Fruit fly (Drosophila melanogaster): ENCODE measurements around the gene sina.
A peak's percentile ranks its signal among the peaks of the same experiment; 100 is the strongest.

The sina gene

DNA sequence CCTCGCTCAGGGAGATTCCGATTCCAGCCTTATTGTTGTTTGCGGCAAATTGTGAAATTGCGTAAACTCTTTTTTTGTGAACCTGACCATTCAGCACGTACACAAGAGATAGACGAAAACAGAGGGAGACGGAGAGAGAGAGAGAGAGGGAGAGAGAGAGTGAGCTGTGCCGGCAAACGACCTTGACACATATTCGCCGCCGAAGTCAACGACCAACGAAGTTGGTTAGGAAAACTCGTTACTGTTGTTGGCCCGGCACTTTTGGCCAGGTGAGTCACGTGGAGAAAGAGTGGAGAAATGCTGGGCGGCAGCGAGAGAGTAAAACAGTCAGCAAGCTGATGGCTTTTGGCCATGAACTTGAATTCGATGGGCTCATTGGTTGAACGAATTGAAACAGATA is 23.6 kb upstream of the sina start:
- TF ChIP-seq CG1832 (GFP tag; optimal IDR thresholded peaks at IDR 0.05) (peak; percentile 29), Hr78 (GFP tag; optimal IDR thresholded peaks at IDR 0.05) (peak in 1 of 2 experiments; percentile 11), Atf3 (GFP tag; optimal IDR thresholded peaks at IDR 0.05) (no peak), gsb-n (tag; optimal IDR thresholded peaks at IDR 0.05) (peak; percentile 18), CG12769 (tag; optimal IDR thresholded peaks at IDR 0.05) (peak; percentile 35), CG14014 (GFP tag; IDR thresholded peaks at IDR 0.05) (no peak), Trl (optimal IDR thresholded peaks at IDR 0.05) (peak; percentile 10 to 40), Trl (GFP tag; optimal IDR thresholded peaks at IDR 0.05) (no peak), ken (GFP tag; IDR thresholded peaks at IDR 0.05) (0 out of 3 replicates have a peak, but pooled peaks have one; percentile 15), sqz (GFP tag; optimal IDR thresholded peaks at IDR 0.05) (peak; percentile 18), Ets65A (GFP tag) (peak; percentile 87), vvl (GFP tag; IDR thresholded peaks at IDR 0.05) (0 out of 2 replicates have a peak, but pooled peaks have one; percentile 7), ftz-f1 (GFP tag; optimal IDR thresholded peaks at IDR 0.05) (peak; percentile 44), maf-S (GFP tag; optimal IDR thresholded peaks at IDR 0.05) (no peak), Vsx1 (GFP tag; optimal IDR thresholded peaks at IDR 0.05) (no peak), oc (tag; optimal IDR thresholded peaks at IDR 0.05) (peak; percentile 37), gsb (GFP tag; IDR thresholded peaks at IDR 0.05) (no peak), CG16779 (GFP tag; IDR thresholded peaks at IDR 0.05) (no peak), Blimp-1 (GFP tag; optimal IDR thresholded peaks at IDR 0.05) (peak; percentile 59)

DNA sequence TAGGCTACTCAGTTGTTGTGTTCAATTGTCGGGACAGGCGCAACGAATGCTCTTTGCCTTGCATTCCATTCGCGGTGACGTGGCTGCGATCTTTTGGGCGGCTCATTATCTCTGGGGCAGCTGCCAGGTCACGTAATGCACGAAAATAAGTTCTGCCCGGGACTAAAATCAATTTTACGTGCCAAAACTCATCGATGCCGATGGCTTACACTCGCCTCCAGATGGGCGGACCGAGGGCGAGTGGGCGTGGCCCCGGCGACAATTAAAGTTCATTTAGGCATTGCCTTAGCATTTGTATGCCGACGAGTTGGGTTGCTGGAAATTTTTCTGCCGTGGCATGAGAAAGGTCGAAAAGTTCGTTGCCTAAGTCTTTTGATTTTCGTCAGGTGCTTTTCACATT is 16.8 kb upstream of the sina start:
- TF ChIP-seq Eip74EF (GFP tag; optimal IDR thresholded peaks at IDR 0.05) (peak in 1 of 2 experiments; percentile 17), Hr78 (GFP tag; optimal IDR thresholded peaks at IDR 0.05) (peak in 1 of 2 experiments; percentile 62), CG31224 (GFP tag; IDR thresholded peaks at IDR 0.05) (no peak), CG14441 (GFP tag; IDR thresholded peaks at IDR 0.05) (no peak), esg (GFP tag; conservative IDR thresholded peaks at IDR 0.05) (no peak), CG13624 (GFP tag; optimal IDR thresholded peaks at IDR 0.05) (no peak), vvl (GFP tag; IDR thresholded peaks at IDR 0.05) (0 out of 2 replicates have a peak, but pooled peaks have one; percentile 54), dysf (GFP tag; IDR thresholded peaks at IDR 0.05) (0 out of 3 replicates have a peak, but pooled peaks have one; percentile 8), CG11560 (tag; IDR thresholded peaks at IDR 0.05) (0 out of 3 replicates have a peak, but pooled peaks have one; percentile 32), jing (GFP tag; optimal IDR thresholded peaks at IDR 0.05) (no peak), CG9797 (GFP tag; optimal IDR thresholded peaks at IDR 0.05) (no peak), kni (GFP tag; optimal IDR thresholded peaks at IDR 0.05) (peak; percentile 35), bsh (GFP tag; optimal IDR thresholded peaks at IDR 0.05) (no peak), tx (GFP tag; optimal IDR thresholded peaks at IDR 0.05) (no peak), en (GFP tag; optimal IDR thresholded peaks at IDR 0.05) (no peak)

DNA sequence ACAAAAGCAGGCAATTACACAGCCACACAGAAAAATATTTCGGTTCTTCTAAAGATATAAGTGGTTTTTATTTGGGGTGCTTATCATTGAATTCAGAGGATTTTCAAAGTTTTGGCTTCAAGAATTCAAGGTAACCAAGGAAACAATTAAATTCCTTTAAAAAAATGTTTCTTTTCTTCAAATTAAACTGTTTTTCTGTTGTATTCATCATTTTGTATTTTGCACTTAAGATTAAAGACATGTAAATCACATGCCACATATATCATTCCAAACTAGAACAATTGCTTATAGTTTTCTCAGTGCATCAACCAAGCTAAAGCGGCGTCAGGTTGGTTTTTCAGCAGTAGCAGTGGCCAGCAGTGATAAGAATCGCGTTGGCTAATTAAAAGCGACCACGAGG is 13.0 kb upstream of the sina start:
- TF ChIP-seq Fer2 (tag; optimal IDR thresholded peaks at IDR 0.05) (no peak), CG15514 (GFP tag; optimal IDR thresholded peaks at IDR 0.05) (peak; percentile 16), ind (GFP tag; optimal IDR thresholded peaks at IDR 0.05) (no peak), Fer1 (GFP tag; optimal IDR thresholded peaks at IDR 0.05) (peak; percentile 55), al (GFP tag; IDR thresholded peaks at IDR 0.05) (peak; percentile 38; the same call in 1 of the 2 replicates), gem (tag; optimal IDR thresholded peaks at IDR 0.05) (peak; percentile 74), dimm (GFP tag; IDR thresholded peaks at IDR 0.05) (no peak), Ptx1 (GFP tag; IDR thresholded peaks at IDR 0.05) (peak; percentile 55), E2f2 (GFP tag; IDR thresholded peaks at IDR 0.05) (peak; percentile 26; the same call in 1 of the 2 replicates), Nf-YC (tag; optimal IDR thresholded peaks at IDR 0.05) (peak; percentile 34), H15 (GFP tag; IDR thresholded peaks at IDR 0.05) (peak; percentile 42; the same call in 1 of the 3 replicates), HHEX (GFP tag; optimal IDR thresholded peaks at IDR 0.05) (peak; percentile 4), CG12219 (GFP tag; optimal IDR thresholded peaks at IDR 0.05) (peak; percentile 33), NfI (GFP tag; optimal IDR thresholded peaks at IDR 0.05) (peak; percentile 32), Oli (tag; optimal IDR thresholded peaks at IDR 0.05) (peak; percentile 27), CG13424 (tag; optimal IDR thresholded peaks at IDR 0.05) (peak; percentile 55), mam (GFP tag; optimal IDR thresholded peaks at IDR 0.05) (peak; percentile 37), slbo (GFP tag; IDR thresholded peaks at IDR 0.05) (0 out of 2 replicates have a peak, but pooled peaks have one; percentile 27)
